Fruit fly (Drosophila melanogaster) whole organism, embryonic: ENCODE results near the gene Cda5.

Source experiments
- Awh ChIP-seq: fragments of 200-800 bp; sonication (Bioruptor generic); IDR thresholded peaks from 2 replicates; pipeline ENCODE4, ENCODE4 v1.3.6; 2022; ENCODE audit warnings: missing biosample characterization, missing genetic modification characterization
- B-H2 ChIP-seq: fragments of 200-800 bp; sonication (Bioruptor generic); optimal IDR thresholded peaks from 2 replicates; lab custom pipeline; 2018; ENCODE audit warnings: missing biosample characterization, mild to moderate bottlenecking, missing genetic modification characterization
- CG11456 ChIP-seq: fragments of 200-800 bp; sonication (Bioruptor generic); IDR thresholded peaks from 3 replicates; pipeline ENCODE4 v1.3.6; 2022; ENCODE audit warnings: missing biosample characterization, missing genetic modification characterization
- CG12659 ChIP-seq: fragments of 200-800 bp; sonication (Bioruptor generic); optimal IDR thresholded peaks from 3 replicates; lab custom pipeline; 2017; ENCODE audit warnings: mild to moderate bottlenecking, missing biosample characterization, missing genetic modification reagents, missing genetic modification characterization
- CG15479 ChIP-seq: fragments of 200-800 bp; sonication (Bioruptor generic); optimal IDR thresholded peaks from 3 replicates; lab custom pipeline; 2019; ENCODE audit warnings: missing biosample characterization, mild to moderate bottlenecking, missing genetic modification characterization, moderate library complexity
- CG17186 ChIP-seq: fragments of 200-800 bp; sonication (Bioruptor generic); optimal IDR thresholded peaks from 3 replicates; lab custom pipeline; 2017; ENCODE audit warnings: missing biosample characterization, missing genetic modification reagents, missing genetic modification characterization
- CG17328 ChIP-seq: fragments of 200-800 bp; sonication (Bioruptor generic); IDR thresholded peaks from 2 replicates; pipeline ENCODE4 v1.3.6; 2022; ENCODE audit warnings: missing biosample characterization, missing genetic modification characterization
- CG17912 ChIP-seq: fragments of 200-800 bp; sonication (Bioruptor generic); optimal IDR thresholded peaks from 2 replicates; lab custom pipeline; 2018; ENCODE audit warnings: missing biosample characterization, mild to moderate bottlenecking, missing genetic modification characterization
- CG18619 ChIP-seq: fragments of 200-800 bp; sonication (Bioruptor generic); optimal IDR thresholded peaks from 3 replicates; lab custom pipeline; 2017; ENCODE audit warnings: missing biosample characterization, mild to moderate bottlenecking, missing genetic modification characterization
- CG2116 ChIP-seq: fragments of 200-800 bp; sonication (Bioruptor generic); optimal IDR thresholded peaks from 3 replicates; lab custom pipeline; 2018; ENCODE audit warnings: missing biosample characterization, mild to moderate bottlenecking, missing genetic modification characterization
- CG31224 ChIP-seq: fragments of 200-800 bp; sonication (Bioruptor generic); IDR thresholded peaks from 2 replicates; pipeline ENCODE4 v1.3.6; 2022; ENCODE audit warnings: missing biosample characterization, missing genetic modification characterization
- CG3407 ChIP-seq: fragments of 200-800 bp; sonication (Bioruptor generic); optimal IDR thresholded peaks from 2 replicates; lab custom pipeline; 2018; ENCODE audit warnings: missing biosample characterization, mild to moderate bottlenecking, missing genetic modification characterization
- CG4360 ChIP-seq: fragments of 200-800 bp; sonication (Bioruptor generic); IDR thresholded peaks from 2 replicates; pipeline ENCODE4 v1.3.6; 2022; ENCODE audit warnings: missing biosample characterization, missing genetic modification characterization
- CG4404 ChIP-seq: fragments of 200-800 bp; sonication (Bioruptor generic); IDR thresholded peaks from 2 replicates; pipeline ENCODE4 v1.3.6; 2022; ENCODE audit warnings: missing biosample characterization, missing genetic modification characterization
- CG5180 ChIP-seq: fragments of 200-800 bp; sonication (Bioruptor generic); optimal IDR thresholded peaks from 3 replicates; lab custom pipeline; 2017; ENCODE audit warnings: missing biosample characterization, missing genetic modification characterization, mild to moderate bottlenecking, moderate library complexity, missing genetic modification reagents
- CG6272 ChIP-seq: fragments of 200-800 bp; sonication (Bioruptor generic); IDR thresholded peaks from 2 replicates; pipeline ENCODE4 v1.3.6; 2022; ENCODE audit warnings: missing biosample characterization, missing genetic modification characterization
- CG7556 ChIP-seq: fragments of 200-800 bp; sonication (Bioruptor generic); optimal IDR thresholded peaks from 2 replicates; lab custom pipeline; 2017; ENCODE audit warnings: missing biosample characterization, mild to moderate bottlenecking, missing genetic modification characterization
- CG7987 ChIP-seq: fragments of 200-800 bp; sonication (Bioruptor generic); optimal IDR thresholded peaks from 2 replicates; lab custom pipeline; 2018; ENCODE audit warnings: missing biosample characterization, mild to moderate bottlenecking, missing genetic modification characterization, moderate library complexity
- CG8290 ChIP-seq, 3 experiments: fragments of 200-800 bp; sonication (Bioruptor generic); optimal IDR thresholded peaks; 2 replicates each; lab custom pipeline; 2016 to 2019; ENCODE audit warnings: missing biosample characterization in 3 of 3, missing genetic modification characterization in 3 of 3, mild to moderate bottlenecking in 2 of 3, moderate library complexity in 1 of 3
- CG9437 ChIP-seq: fragments of 200-800 bp; sonication (Bioruptor generic); optimal IDR thresholded peaks from 2 replicates; lab custom pipeline; 2018; ENCODE audit warnings: missing biosample characterization, mild to moderate bottlenecking, missing genetic modification characterization
- Dbx ChIP-seq: fragments of 200-800 bp; sonication (Bioruptor generic); IDR thresholded peaks from 3 replicates; pipeline ENCODE4 v1.3.6; 2022; ENCODE audit warnings: missing biosample characterization, missing genetic modification characterization
- Dfd ChIP-seq, 2 experiments: fragments of >200 bp; optimal IDR thresholded peaks; 2 replicates each; lab custom pipeline; 2017; ENCODE audit warnings: missing biosample characterization in 2 of 2, missing genetic modification characterization in 2 of 2
- E2f2 ChIP-seq: fragments of 200-800 bp; sonication (Bioruptor generic); IDR thresholded peaks from 2 replicates; pipeline ENCODE4 v1.3.6; 2022; ENCODE audit warnings: missing biosample characterization, missing genetic modification characterization
- Fer2 ChIP-seq: fragments of 200-800 bp; sonication (Bioruptor generic); optimal IDR thresholded peaks from 2 replicates; lab custom pipeline; 2018; ENCODE audit warnings: missing biosample characterization, mild to moderate bottlenecking, missing genetic modification characterization, moderate library complexity
- H2.0 ChIP-seq: fragments of 200-800 bp; sonication (Bioruptor generic); IDR thresholded peaks from 2 replicates; pipeline ENCODE4 v1.3.6; 2022; ENCODE audit warnings: missing biosample characterization, missing genetic modification characterization
- Lpt ChIP-seq: fragments of >200 bp; optimal IDR thresholded peaks from 2 replicates; lab custom pipeline; 2018; ENCODE audit warnings: missing biosample characterization, missing genetic modification characterization
- Sox100B ChIP-seq: fragments of 200-800 bp; sonication (Bioruptor generic); optimal IDR thresholded peaks from 3 replicates; lab custom pipeline; 2018; ENCODE audit warnings: missing biosample characterization, mild to moderate bottlenecking, missing genetic modification characterization
- Stat92E ChIP-seq, 3 experiments: fragments of >200 bp in 2 of 3; fragments of 200-800 bp in 1 of 3; sonication (Bioruptor generic) in 1 of 3; optimal IDR thresholded peaks; 2 replicates each; lab custom pipeline; 2017 to 2019; ENCODE audit warnings: missing biosample characterization in 3 of 3, missing genetic modification characterization in 3 of 3, mild to moderate bottlenecking in 1 of 3, moderate library complexity in 1 of 3
- az2 ChIP-seq: fragments of 200-800 bp; sonication (Bioruptor generic); optimal IDR thresholded peaks from 3 replicates; lab custom pipeline; 2016; ENCODE audit warnings: missing biosample characterization, missing genetic modification characterization
- bbx ChIP-seq: fragments of 200-800 bp; sonication (Bioruptor generic); IDR thresholded peaks from 2 replicates; pipeline ENCODE4 v1.3.6; 2022; ENCODE audit warnings: missing biosample characterization, missing genetic modification characterization; ENCODE audit not compliant: partially characterized antibody
- corto ChIP-seq: fragments of 200-800 bp; sonication (Bioruptor generic); optimal IDR thresholded peaks from 2 replicates; lab custom pipeline; 2016; ENCODE audit warnings: missing biosample characterization, mild to moderate bottlenecking, missing genetic modification characterization, moderate library complexity
- croc ChIP-seq: fragments of 200-800 bp; sonication (Bioruptor generic); conservative IDR thresholded peaks from 3 replicates; pipeline ENCODE4 v1.3.6; 2022; ENCODE audit warnings: missing biosample characterization, missing genetic modification characterization
- dmrt11E ChIP-seq: fragments of 200-800 bp; sonication (Bioruptor generic); optimal IDR thresholded peaks from 3 replicates; lab custom pipeline; 2018; ENCODE audit warnings: missing biosample characterization, mild to moderate bottlenecking, missing genetic modification characterization, moderate library complexity
- fd96Cb ChIP-seq: fragments of 200-800 bp; sonication (Bioruptor generic); optimal IDR thresholded peaks from 2 replicates; lab custom pipeline; 2018; ENCODE audit warnings: missing biosample characterization, mild to moderate bottlenecking, missing genetic modification characterization, moderate library complexity
- ftz-f1 ChIP-seq: fragments of 200-800 bp; sonication (Bioruptor generic); optimal IDR thresholded peaks from 2 replicates; lab custom pipeline; 2016; ENCODE audit warnings: missing biosample characterization, missing genetic modification characterization
- gfzf ChIP-seq: fragments of 200-800 bp; sonication (Bioruptor generic); optimal IDR thresholded peaks from 2 replicates; lab custom pipeline; 2016; ENCODE audit warnings: missing biosample characterization, mild to moderate bottlenecking, missing genetic modification characterization, moderate library complexity
- gro ChIP-seq: fragments of 200-800 bp; sonication (Bioruptor generic); optimal IDR thresholded peaks from 2 replicates; lab custom pipeline; 2016; ENCODE audit warnings: missing biosample characterization, missing genetic modification characterization
- ham ChIP-seq: fragments of 200-800 bp; sonication (Bioruptor generic); IDR thresholded peaks from 2 replicates; pipeline ENCODE4 v1.3.6; 2022; ENCODE audit warnings: missing biosample characterization, missing genetic modification characterization
- hb ChIP-seq: fragments of 200-800 bp; sonication (Bioruptor generic); IDR thresholded peaks from 3 replicates; pipeline ENCODE4 v1.3.6; 2022; ENCODE audit warnings: missing biosample characterization, missing genetic modification characterization; ENCODE audit not compliant: partially characterized antibody
- lilli ChIP-seq: fragments of 200-800 bp; sonication (Bioruptor generic); optimal IDR thresholded peaks from 3 replicates; lab custom pipeline; 2016; ENCODE audit warnings: missing biosample characterization, missing genetic modification characterization
- nom ChIP-seq: fragments of 200-800 bp; sonication (Bioruptor generic); optimal IDR thresholded peaks from 2 replicates; lab custom pipeline; 2017; ENCODE audit warnings: missing biosample characterization, missing genetic modification characterization, mild to moderate bottlenecking, moderate library complexity, missing genetic modification reagents
- psq ChIP-seq: fragments of 200-800 bp; sonication (Bioruptor generic); optimal IDR thresholded peaks from 2 replicates; lab custom pipeline; 2017; ENCODE audit warnings: missing biosample characterization, missing genetic modification characterization
- ranshi ChIP-seq: fragments of 200-800 bp; sonication (Bioruptor generic); IDR thresholded peaks from 2 replicates; pipeline ENCODE4 v1.3.6; 2022; ENCODE audit warnings: missing biosample characterization, missing genetic modification characterization
- shn ChIP-seq: fragments of 200-800 bp; sonication (Bioruptor generic); optimal IDR thresholded peaks from 3 replicates; lab custom pipeline; 2016; ENCODE audit warnings: missing biosample characterization, missing genetic modification characterization
- slp2 ChIP-seq: fragments of 200-800 bp; sonication (Bioruptor generic); optimal IDR thresholded peaks from 2 replicates; lab custom pipeline; 2016; ENCODE audit warnings: missing biosample characterization, missing genetic modification characterization
- sug ChIP-seq: fragments of 200-800 bp; optimal IDR thresholded peaks from 2 replicates; lab custom pipeline; 2019; ENCODE audit warnings: missing biosample characterization, mild to moderate bottlenecking, missing genetic modification characterization, moderate library complexity
- tio ChIP-seq: fragments of 200-800 bp; sonication (Bioruptor generic); optimal IDR thresholded peaks from 2 replicates; lab custom pipeline; 2017; ENCODE audit warnings: missing biosample characterization, missing genetic modification characterization, inconsistent platforms
- zf30C ChIP-seq: fragments of 200-800 bp; sonication (Bioruptor generic); optimal IDR thresholded peaks from 3 replicates; lab custom pipeline; 2018; ENCODE audit warnings: missing biosample characterization, mild to moderate bottlenecking, missing genetic modification characterization

The Cda5 gene

DNA sequence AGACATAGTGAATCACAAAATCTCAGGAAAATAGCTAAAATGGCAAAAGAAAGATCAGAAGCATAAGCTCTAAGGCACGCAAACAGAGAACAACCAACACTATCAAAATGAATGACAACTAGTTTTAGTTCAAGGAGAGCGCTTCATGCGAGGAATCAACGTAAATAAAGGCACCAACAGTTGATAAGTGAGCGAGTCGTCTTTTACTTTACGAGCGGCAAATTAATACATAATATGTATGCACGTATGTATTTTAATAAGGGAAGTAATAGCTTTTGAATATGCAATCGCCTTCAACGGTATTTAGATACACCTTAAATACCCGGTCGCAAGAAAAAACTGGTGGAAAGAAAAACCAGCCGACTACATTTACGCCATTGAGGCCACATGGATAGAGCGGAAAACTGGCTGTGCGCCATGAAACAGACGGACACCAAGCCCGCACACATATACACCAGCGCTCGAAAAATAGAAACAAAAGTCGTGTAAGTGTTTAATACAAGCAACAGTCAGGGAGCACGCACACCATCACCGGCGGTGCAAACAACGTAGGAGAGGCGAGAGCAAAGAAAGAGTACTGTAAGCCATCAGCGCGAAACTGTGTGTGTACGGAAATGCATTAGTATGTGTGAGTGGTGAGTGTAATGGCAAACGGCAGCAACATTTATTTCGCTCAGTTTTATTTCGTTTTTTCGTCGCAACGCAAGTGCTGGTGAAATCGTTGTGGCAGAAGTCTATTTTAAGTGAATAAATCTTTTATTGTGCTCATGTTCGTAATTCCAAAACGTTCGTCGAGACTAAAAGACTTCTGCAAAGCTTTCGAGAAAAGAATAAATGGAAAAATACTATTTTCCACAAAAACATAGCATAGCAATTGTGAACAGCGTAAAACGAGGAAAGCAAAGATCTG lies 1.4 kb upstream of the Cda5 start, which contains the start of gene dbr (continued):
- TF ChIP-seq Stat92E (GFP tag; optimal IDR thresholded peaks at IDR 0.05; lab: Kevin White, UChicago) = peak in 1 of 3 experiments; percentile 44
- TF ChIP-seq CG4404 (GFP tag; lab: Robert Waterston, UW) = no peak
- peak; percentile 45 for TF ChIP-seq CG15479
- peak; percentile 86 for TF ChIP-seq Lpt (GFP tag; lab: Kevin White, UChicago)
- TF ChIP-seq CG31224 (GFP tag; lab: Robert Waterston, UW) = no peak
- no peak for TF ChIP-seq gfzf
- peak; percentile 5 for TF ChIP-seq CG5180 (GFP tag; lab: Kevin White, UChicago)
- TF ChIP-seq CG4360 (GFP tag; lab: Robert Waterston, UW) = no peak
- TF ChIP-seq CG18619 (GFP tag; lab: Kevin White, UChicago) = no peak
- TF ChIP-seq CG2116 (GFP tag; lab: Kevin White, UChicago) = no peak
- no peak for TF ChIP-seq hb (GFP tag; lab: Robert Waterston, UW)
- TF ChIP-seq sug (tag; lab: Kevin White, UChicago) = peak; percentile 59
- TF ChIP-seq slp2 (GFP tag; lab: Kevin White, UChicago) = no peak
- no peak for TF ChIP-seq croc (GFP tag; lab: Robert Waterston, UW)
- peak; percentile 50 for TF ChIP-seq CG17912 (GFP tag; lab: Kevin White, UChicago)
- no peak for TF ChIP-seq H2.0
- no peak for TF ChIP-seq Sox100B (GFP tag; lab: Kevin White, UChicago)
- TF ChIP-seq ftz-f1 (GFP tag; lab: Kevin White, UChicago) = peak; percentile 70
- TF ChIP-seq Dbx (GFP tag; lab: Robert Waterston, UW) = peak; percentile 35; the same call in 1 of the 3 replicates
- no peak for TF ChIP-seq dmrt11E (tag; lab: Kevin White, UChicago)
- TF ChIP-seq shn (GFP tag; lab: Kevin White, UChicago) = no peak
- peak; percentile 9 for TF ChIP-seq CG12659
- TF ChIP-seq ranshi (GFP tag; lab: Robert Waterston, UW) = no peak
- TF ChIP-seq CG8290 (GFP tag; optimal IDR thresholded peaks at IDR 0.05; lab: Kevin White, UChicago) = no peak
- peak in 1 of 2 experiments; percentile 70 for TF ChIP-seq CG8290 (tag; optimal IDR thresholded peaks at IDR 0.05; lab: Kevin White, UChicago)
- no peak for TF ChIP-seq Awh (GFP tag; lab: Robert Waterston, UW)
- TF ChIP-seq CG17328 = no peak
- peak; percentile 72 for TF ChIP-seq B-H2 (GFP tag; lab: Kevin White, UChicago)
- TF ChIP-seq fd96Cb (tag; lab: Kevin White, UChicago) = no peak
- no peak for TF ChIP-seq CG7556 (GFP tag; lab: Kevin White, UChicago)
- peak; percentile 27 for TF ChIP-seq CG7987 (GFP tag; lab: Kevin White, UChicago)
- TF ChIP-seq az2 = no peak
- no peak for TF ChIP-seq Fer2 (tag; lab: Kevin White, UChicago)
- TF ChIP-seq CG17186 (GFP tag; lab: Kevin White, UChicago) = no peak
- no peak for TF ChIP-seq ham (GFP tag; lab: Robert Waterston, UW)
- peak; percentile 85 for TF ChIP-seq nom (GFP tag; lab: Kevin White, UChicago)
- no peak for TF ChIP-seq CG6272 (GFP tag; lab: Robert Waterston, UW)
- peak; percentile 32 for TF ChIP-seq corto (GFP tag; lab: Kevin White, UChicago)
- no peak for TF ChIP-seq CG9437 (GFP tag; lab: Kevin White, UChicago)
- TF ChIP-seq gro (GFP tag; lab: Kevin White, UChicago) = peak; percentile 31
- no peak for TF ChIP-seq Dfd (GFP tag; optimal IDR thresholded peaks at IDR 0.05; lab: Kevin White, UChicago)
- no peak for TF ChIP-seq E2f2
- no peak for TF ChIP-seq CG11456
- TF ChIP-seq lilli (GFP tag; lab: Kevin White, UChicago) = no peak
- TF ChIP-seq tio (GFP tag; lab: Kevin White, UChicago) = no peak
- no peak for TF ChIP-seq CG3407 (GFP tag; lab: Kevin White, UChicago)
- 0 out of 2 replicates have a peak, but pooled peaks have one; percentile 7 for TF ChIP-seq bbx (GFP tag; lab: Robert Waterston, UW)
- no peak for TF ChIP-seq psq
- peak; percentile 12 for TF ChIP-seq zf30C (GFP tag; lab: Kevin White, UChicago)
